Fruit fly (Drosophila melanogaster): Measurements from ENCODE around the gene Bet3.

Gene Bet3

dm6 chr3L:9435315-9435714, 6.8 kb downstream of the Bet3 start, which contains the start of gene CG42526:
Gene CG42526, minus strand, starts transcription at chr3L:9435399.
- TF ChIP-seq EcR (GFP tag; optimal IDR thresholded peaks at IDR 0.05) = no peak
- no peak for TF ChIP-seq Pif1A (GFP tag; optimal IDR thresholded peaks at IDR 0.05)
- no peak for TF ChIP-seq CG15710 (tag; optimal IDR thresholded peaks at IDR 0.05)
- TF ChIP-seq CG34367 (tag; optimal IDR thresholded peaks at IDR 0.05) = peak; percentile 27
- TF ChIP-seq Ets98B (GFP tag; IDR thresholded peaks at IDR 0.05) = peak; percentile 35
- TF ChIP-seq D1 (tag; optimal IDR thresholded peaks at IDR 0.05) = no peak
- TF ChIP-seq CG8301 (tag; optimal IDR thresholded peaks at IDR 0.05) = no peak
- TF ChIP-seq CG12605 (GFP tag; IDR thresholded peaks at IDR 0.05) = no peak

dm6 chr3L:9432810-9433587, 9.1 kb downstream of the Bet3 start:
- TF ChIP-seq CG13204 (GFP tag; optimal IDR thresholded peaks at IDR 0.05) (peak; percentile 11), CG32121 (GFP tag; IDR thresholded peaks at IDR 0.05) (0 out of 2 replicates have a peak, but pooled peaks have one; percentile 37), Ets98B (GFP tag; IDR thresholded peaks at IDR 0.05) (no peak)

- TF ChIP-seq CG9948 (tag; optimal IDR thresholded peaks at IDR 0.05) = no peak
- no peak for TF ChIP-seq CG10348 (GFP tag; IDR thresholded peaks at IDR 0.05)
- no peak for TF ChIP-seq Snoo (tag; optimal IDR thresholded peaks at IDR 0.05)
- no peak for TF ChIP-seq CG4496 (GFP tag; IDR thresholded peaks at IDR 0.05)
- no peak for TF ChIP-seq Pif1B (GFP tag; optimal IDR thresholded peaks at IDR 0.05)
- no peak for TF ChIP-seq CG15710 (tag; optimal IDR thresholded peaks at IDR 0.05)
- no peak for TF ChIP-seq gl (tag; optimal IDR thresholded peaks at IDR 0.05)
- TF ChIP-seq Pif1A (GFP tag; optimal IDR thresholded peaks at IDR 0.05) = no peak
- no peak for TF ChIP-seq CG13204 (GFP tag; optimal IDR thresholded peaks at IDR 0.05)
- no peak for TF ChIP-seq CG8159 (tag; optimal IDR thresholded peaks at IDR 0.05)
- TF ChIP-seq EcR (GFP tag; optimal IDR thresholded peaks at IDR 0.05) = no peak
- no peak for TF ChIP-seq CG17806 (tag; optimal IDR thresholded peaks at IDR 0.05)
- TF ChIP-seq CG14655 (GFP tag; optimal IDR thresholded peaks at IDR 0.05) = no peak
- TF ChIP-seq fd96Ca (GFP tag; IDR thresholded peaks at IDR 0.05) = no peak; the same call in 2 of the 3 replicates
- no peak for TF ChIP-seq CG32121 (GFP tag; IDR thresholded peaks at IDR 0.05)
- TF ChIP-seq D1 (tag; optimal IDR thresholded peaks at IDR 0.05) = no peak
- no peak for TF ChIP-seq Ets98B (GFP tag; IDR thresholded peaks at IDR 0.05)
- no peak for TF ChIP-seq rn (GFP tag; IDR thresholded peaks at IDR 0.05)
- TF ChIP-seq CG34367 (tag; optimal IDR thresholded peaks at IDR 0.05) = no peak
Observed at dm6 chr3L:9431848-9432623, 10.0 kb downstream of the Bet3 start.

- TF ChIP-seq CG13204 (GFP tag; optimal IDR thresholded peaks at IDR 0.05) (no peak), CG12605 (GFP tag; IDR thresholded peaks at IDR 0.05) (peak; percentile 42; the same call in 1 of the 2 replicates), Pif1A (GFP tag; optimal IDR thresholded peaks at IDR 0.05) (no peak), CG9948 (tag; optimal IDR thresholded peaks at IDR 0.05) (no peak), rn (GFP tag; IDR thresholded peaks at IDR 0.05) (no peak), CG32121 (GFP tag; IDR thresholded peaks at IDR 0.05) (no peak)
Observed at dm6 chr3L:9430608-9430952, 11.5 kb downstream of the Bet3 start.

- peak; percentile 24 for TF ChIP-seq Pif1A (GFP tag; optimal IDR thresholded peaks at IDR 0.05)
- peak; percentile 10 for TF ChIP-seq gl (tag; optimal IDR thresholded peaks at IDR 0.05)
- TF ChIP-seq rn (GFP tag; IDR thresholded peaks at IDR 0.05) = no peak
- no peak for TF ChIP-seq D1 (tag; optimal IDR thresholded peaks at IDR 0.05)
- peak; percentile 6 for TF ChIP-seq CG13204 (GFP tag; optimal IDR thresholded peaks at IDR 0.05)
- TF ChIP-seq CG14655 (GFP tag; optimal IDR thresholded peaks at IDR 0.05) = no peak
- TF ChIP-seq CG4496 (GFP tag; IDR thresholded peaks at IDR 0.05) = peak; percentile 64
- no peak for TF ChIP-seq CG32121 (GFP tag; IDR thresholded peaks at IDR 0.05)
- TF ChIP-seq CG17806 (tag; optimal IDR thresholded peaks at IDR 0.05) = peak; percentile 9
- peak; percentile 0 for TF ChIP-seq CG8301 (tag; optimal IDR thresholded peaks at IDR 0.05)
- no peak for TF ChIP-seq CG8159 (tag; optimal IDR thresholded peaks at IDR 0.05)
- TF ChIP-seq fd96Ca (GFP tag; IDR thresholded peaks at IDR 0.05) = no peak
- no peak for TF ChIP-seq Ets98B (GFP tag; IDR thresholded peaks at IDR 0.05)
- TF ChIP-seq Snoo (tag; optimal IDR thresholded peaks at IDR 0.05) = peak; percentile 58
- TF ChIP-seq Pif1B (GFP tag; optimal IDR thresholded peaks at IDR 0.05) = peak; percentile 26
- 0 out of 2 replicates have a peak, but pooled peaks have one; percentile 32 for TF ChIP-seq CG12605 (GFP tag; IDR thresholded peaks at IDR 0.05)
- peak; percentile 41 for TF ChIP-seq EcR (GFP tag; optimal IDR thresholded peaks at IDR 0.05)
- peak; percentile 27 for TF ChIP-seq CG34367 (tag; optimal IDR thresholded peaks at IDR 0.05)
- no peak for TF ChIP-seq CG10348 (GFP tag; IDR thresholded peaks at IDR 0.05)
Observed at dm6 chr3L:9429665-9430607, 12.1 kb downstream of the Bet3 start, which contains the start of the genes RpS17 and MTF-1. Gene RpS17, minus strand, starts transcription at chr3L:9429821. Gene MTF-1, plus strand, starts transcription at chr3L:9430312.

Measured in whole organism, pupa.